Worm (Caenorhabditis elegans): ENCODE results near the gene C53A3.4.
"Not testable (repeated sequence)": the region's sequence is repeated elsewhere in the genome, so short reads cannot be mapped to it uniquely, and the experiment has no call there.

ce11 chrV:5776941-5777340 lies 18.3 kb upstream of the C53A3.4 start, which contains the start of gene F44E7.4:
- TF ChIP-seq nfya-1 (tag; optimal IDR thresholded peaks at IDR 0.05) (peak; percentile 28), rnt-1 (tag; optimal IDR thresholded peaks at IDR 0.05) (peak; percentile 45)
- TF ChIP-seq ztf-16 (tag; optimal IDR thresholded peaks at IDR 0.05); ceh-2 (tag; optimal IDR thresholded peaks at IDR 0.05); F13H6.1 (tag; optimal IDR thresholded peaks at IDR 0.05); fkh-6 (tag; optimal IDR thresholded peaks at IDR 0.05); lin-11 (tag; optimal IDR thresholded peaks at IDR 0.05); hlh-6 (tag; optimal IDR thresholded peaks at IDR 0.05); npax-4 (tag; optimal IDR thresholded peaks at IDR 0.05); ama-1 (optimal IDR thresholded peaks at IDR 0.05); pag-3 (tag; optimal IDR thresholded peaks at IDR 0.05; ENCODE audit: borderline replicate concordance); nhr-11 (tag; optimal IDR thresholded peaks at IDR 0.05); hlh-13 (GFP tag; optimal IDR thresholded peaks at IDR 0.05): not testable (repeated sequence)

All from whole organism, late embryonic.